Fruit fly (Drosophila melanogaster): ENCODE results near the gene Tsp26A.

The Tsp26A gene

dm6 chr2L:5972005-5972404 is 28.0 kb upstream of the Tsp26A start (continued):
- TF ChIP-seq vfl (GFP tag; optimal IDR thresholded peaks at IDR 0.05) (no peak), Dad (GFP tag; optimal IDR thresholded peaks at IDR 0.05) (peak; percentile 25), CG11504 (tag; optimal IDR thresholded peaks at IDR 0.05) (peak; percentile 43), Trl (optimal IDR thresholded peaks at IDR 0.05) (no peak), Trl (GFP tag; optimal IDR thresholded peaks at IDR 0.05) (no peak), CG10959 (GFP tag; IDR thresholded peaks at IDR 0.05) (no peak), esg (GFP tag; conservative IDR thresholded peaks at IDR 0.05) (no peak; the same call in 1 of the 2 replicates), unpg (GFP tag; optimal IDR thresholded peaks at IDR 0.05) (peak; percentile 50), CG7786 (GFP tag; optimal IDR thresholded peaks at IDR 0.05) (no peak), CG1603 (tag; optimal IDR thresholded peaks at IDR 0.05) (peak; percentile 62), CG9876 (GFP tag; optimal IDR thresholded peaks at IDR 0.05) (no peak), peb (GFP tag; IDR thresholded peaks at IDR 0.05) (0 out of 2 replicates have a peak, but pooled peaks have one; percentile 13), zfh2 (GFP tag; optimal IDR thresholded peaks at IDR 0.05) (peak; percentile 26), amos (GFP tag; IDR thresholded peaks at IDR 0.05; ENCODE audit: partially characterized antibody) (no peak), corto (GFP tag; optimal IDR thresholded peaks at IDR 0.05) (no peak), yki (optimal IDR thresholded peaks at IDR 0.05) (no peak), ATbp (GFP tag; optimal IDR thresholded peaks at IDR 0.05) (peak; percentile 27), nerfin-2 (GFP tag; IDR thresholded peaks at IDR 0.05; ENCODE audit: partially characterized antibody) (no peak), Xbp1 (GFP tag; optimal IDR thresholded peaks at IDR 0.05) (peak; percentile 53), CG34224 (GFP tag; IDR thresholded peaks at IDR 0.05; ENCODE audit: partially characterized antibody) (no peak), stc (GFP tag; IDR thresholded peaks at IDR 0.05) (no peak), Atf6 (GFP tag; IDR thresholded peaks at IDR 0.05) (peak; percentile 65), Hr78 (GFP tag; optimal IDR thresholded peaks at IDR 0.05) (no peak), Mes4 (GFP tag; optimal IDR thresholded peaks at IDR 0.05) (no peak), bab2 (GFP tag; optimal IDR thresholded peaks at IDR 0.05) (peak; percentile 14), cas (GFP tag; IDR thresholded peaks at IDR 0.05) (0 out of 2 replicates have a peak, but pooled peaks have one; percentile 34), CG32767 (GFP tag; IDR thresholded peaks at IDR 0.05) (peak; percentile 40; the same call in 1 of the 2 replicates), CG30431 (GFP tag; optimal IDR thresholded peaks at IDR 0.05) (no peak), CG1233 (GFP tag; optimal IDR thresholded peaks at IDR 0.05) (peak; percentile 9), sisA (GFP tag; IDR thresholded peaks at IDR 0.05) (peak; percentile 52; the same call in 1 of the 2 replicates), HHEX (GFP tag; optimal IDR thresholded peaks at IDR 0.05) (no peak), Pdp1 (GFP tag; optimal IDR thresholded peaks at IDR 0.05) (peak in 1 of 2 experiments; percentile 8), CG15073 (GFP tag; optimal IDR thresholded peaks at IDR 0.05) (no peak), Abd-B (GFP tag; optimal IDR thresholded peaks at IDR 0.05) (peak; percentile 27), CG13287 (GFP tag; IDR thresholded peaks at IDR 0.05; ENCODE audit: partially characterized antibody) (no peak), Atf-2 (GFP tag; optimal IDR thresholded peaks at IDR 0.05) (no peak), HLH4C (GFP tag; IDR thresholded peaks at IDR 0.05; ENCODE audit: partially characterized antibody) (no peak), CG1832 (GFP tag; optimal IDR thresholded peaks at IDR 0.05) (no peak), Lim3 (GFP tag; IDR thresholded peaks at IDR 0.05) (no peak), da (GFP tag; optimal IDR thresholded peaks at IDR 0.05) (no peak), CG8924 (tag; optimal IDR thresholded peaks at IDR 0.05) (no peak), CG17829 (tag; optimal IDR thresholded peaks at IDR 0.05) (no peak), Poxn (GFP tag; IDR thresholded peaks at IDR 0.05) (no peak), tna (GFP tag; IDR thresholded peaks at IDR 0.05; ENCODE audit: partially characterized antibody) (no peak), CG5180 (GFP tag; optimal IDR thresholded peaks at IDR 0.05) (no peak), CG16813 (GFP tag; IDR thresholded peaks at IDR 0.05; ENCODE audit: partially characterized antibody) (no peak), NfI (GFP tag; optimal IDR thresholded peaks at IDR 0.05) (peak; percentile 47), CG13123 (GFP tag; optimal IDR thresholded peaks at IDR 0.05) (no peak), Hsf (GFP tag; optimal IDR thresholded peaks at IDR 0.05) (peak; percentile 12), CG14441 (GFP tag; IDR thresholded peaks at IDR 0.05) (peak; percentile 45; the same call in 1 of the 2 replicates), CG3995 (GFP tag; optimal IDR thresholded peaks at IDR 0.05) (no peak)
